Fruit fly (Drosophila melanogaster): ENCODE data around the gene CG15130.

CG15130 gene

DNA sequence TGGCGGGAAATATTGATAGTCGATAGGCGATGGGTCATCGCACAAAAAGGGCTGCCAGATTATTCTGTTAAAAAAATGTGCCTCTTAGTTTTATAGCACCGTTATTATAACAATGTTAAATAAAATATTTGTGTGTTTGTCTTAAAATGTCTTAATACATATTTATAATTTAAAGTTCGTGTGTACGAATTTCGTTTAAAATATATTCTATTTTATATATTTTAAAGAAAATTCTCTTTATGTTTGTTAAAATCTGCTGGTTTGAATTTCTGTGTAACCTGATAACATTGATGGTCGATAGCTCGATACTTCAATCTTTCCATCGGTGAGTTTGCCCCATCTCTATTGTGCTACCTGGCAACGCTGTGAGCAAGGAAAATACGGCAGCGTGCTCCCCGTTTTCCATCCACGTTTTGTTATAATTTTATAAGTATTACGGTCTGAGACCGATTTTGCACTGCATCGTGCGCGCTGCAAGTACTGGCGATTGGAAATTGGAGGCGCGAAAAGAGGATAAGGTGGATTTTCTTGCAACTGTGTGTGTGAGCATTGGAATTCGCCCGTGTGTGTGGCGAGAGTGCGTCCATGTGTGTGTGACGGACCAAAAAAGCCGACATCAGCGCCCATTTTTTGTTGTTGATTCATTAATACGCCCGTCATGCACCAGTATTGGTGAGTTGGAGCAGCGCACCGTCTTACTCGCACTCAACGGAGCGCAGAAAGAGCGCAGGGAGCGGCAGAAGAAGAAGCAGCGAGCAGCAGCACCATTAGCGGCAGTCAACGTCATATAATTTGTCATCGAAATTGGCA, 7.5 kb downstream of the CG15130 start, which contains the start of the genes CG10949 and Arpc2 (continued):
- TF ChIP-seq Ptx1 (GFP tag; IDR thresholded peaks at IDR 0.05) (no peak; the same call in 1 of the 2 replicates), CG3163 (GFP tag; optimal IDR thresholded peaks at IDR 0.05) (no peak), CG12942 (GFP tag; optimal IDR thresholded peaks at IDR 0.05) (peak; percentile 46), Sox102F (GFP tag; optimal IDR thresholded peaks at IDR 0.05) (peak; percentile 61), bcd (GFP tag; optimal IDR thresholded peaks at IDR 0.05) (peak; percentile 13), B-H2 (GFP tag; optimal IDR thresholded peaks at IDR 0.05) (peak; percentile 61), Chrac-16 (GFP tag; optimal IDR thresholded peaks at IDR 0.05) (peak; percentile 34), CG1832 (GFP tag; optimal IDR thresholded peaks at IDR 0.05) (peak; percentile 30), Deaf1 (tag; optimal IDR thresholded peaks at IDR 0.05) (peak; percentile 31), grau (tag; optimal IDR thresholded peaks at IDR 0.05) (peak; percentile 72), dpn (GFP tag; optimal IDR thresholded peaks at IDR 0.05) (peak in 1 of 2 experiments; percentile 51), CG13624 (GFP tag; optimal IDR thresholded peaks at IDR 0.05) (peak; percentile 4), Aef1 (GFP tag; IDR thresholded peaks at IDR 0.05) (0 out of 3 replicates have a peak, but pooled peaks have one; percentile 10), CG31365 (tag; optimal IDR thresholded peaks at IDR 0.05) (no peak), CG14667 (GFP tag; IDR thresholded peaks at IDR 0.05) (peak; percentile 33; the same call in 1 of the 2 replicates), hth (optimal IDR thresholded peaks at IDR 0.05) (no peak), CG8388 (GFP tag; optimal IDR thresholded peaks at IDR 0.05) (peak; percentile 29), zen (tag; optimal IDR thresholded peaks at IDR 0.05) (peak; percentile 32), tin (GFP tag; optimal IDR thresholded peaks at IDR 0.05) (peak; percentile 46), CG2712 (tag; optimal IDR thresholded peaks at IDR 0.05) (peak; percentile 75), CG32532 (GFP tag; IDR thresholded peaks at IDR 0.05) (peak; percentile 68), ind (GFP tag; optimal IDR thresholded peaks at IDR 0.05) (peak; percentile 56), CG2678 (tag; optimal IDR thresholded peaks at IDR 0.05) (peak; percentile 74), chif (GFP tag; optimal IDR thresholded peaks at IDR 0.05) (no peak), Fer1 (GFP tag; optimal IDR thresholded peaks at IDR 0.05) (peak; percentile 21), CG32772 (GFP tag; IDR thresholded peaks at IDR 0.05) (peak; percentile 33; the same call in 1 of the 2 replicates), CG1792 (GFP tag; optimal IDR thresholded peaks at IDR 0.05) (no peak), chinmo (GFP tag; IDR thresholded peaks at IDR 0.05; ENCODE audit: partially characterized antibody) (peak; percentile 91; the same call in 1 of the 4 replicates), E2f1 (GFP tag; IDR thresholded peaks at IDR 0.05) (peak; percentile 48; the same call in 1 of the 2 replicates), Lhr (GFP tag; optimal IDR thresholded peaks at IDR 0.05) (peak; percentile 67), stc (GFP tag; IDR thresholded peaks at IDR 0.05) (peak; percentile 38; the same call in 1 of the 2 replicates), insv (GFP tag; optimal IDR thresholded peaks at IDR 0.05) (no peak), CG4730 (GFP tag; IDR thresholded peaks at IDR 0.05) (peak; percentile 39; the same call in 1 of the 2 replicates), vnd (GFP tag; IDR thresholded peaks at IDR 0.05; ENCODE audit: partially characterized antibody) (peak; percentile 61), yki (optimal IDR thresholded peaks at IDR 0.05) (no peak), CG34224 (GFP tag; IDR thresholded peaks at IDR 0.05; ENCODE audit: partially characterized antibody) (peak; percentile 63; the same call in 2 of the 3 replicates), CG10209 (GFP tag; optimal IDR thresholded peaks at IDR 0.05) (peak; percentile 33), fd3F (GFP tag; optimal IDR thresholded peaks at IDR 0.05) (peak; percentile 59), Gug (GFP tag; IDR thresholded peaks at IDR 0.05) (peak; percentile 40; the same call in 1 of the 4 replicates), knrl (GFP tag; IDR thresholded peaks at IDR 0.05; ENCODE audit: partially characterized antibody) (peak; percentile 64; the same call in 2 of the 3 replicates), CG11398 (GFP tag; optimal IDR thresholded peaks at IDR 0.05) (no peak), slbo (GFP tag; IDR thresholded peaks at IDR 0.05) (no peak; the same call in none of the 2 replicates), odd (GFP tag; optimal IDR thresholded peaks at IDR 0.05) (peak; percentile 8), CG9215 (GFP tag; IDR thresholded peaks at IDR 0.05) (peak; percentile 72), CG10462 (GFP tag; optimal IDR thresholded peaks at IDR 0.05) (peak; percentile 17), CG8290 (GFP tag; optimal IDR thresholded peaks at IDR 0.05) (no peak), CG8290 (tag; optimal IDR thresholded peaks at IDR 0.05) (peak in 1 of 2 experiments; percentile 6), CG34422 (GFP tag; IDR thresholded peaks at IDR 0.05) (peak; percentile 73; the same call in 2 of the 3 replicates), Opbp (GFP tag; IDR thresholded peaks at IDR 0.05; ENCODE audit: partially characterized antibody) (peak; percentile 41; the same call in 1 of the 3 replicates)

Measured in whole organism, embryonic.